Fruit fly (Drosophila melanogaster) whole organism, embryonic: Measurements from ENCODE around the gene CG17687.

Experiments
- Xrp1 ChIP-seq: fragments of 200-800 bp; sonication (Bioruptor generic); IDR thresholded peaks from 2 replicates; pipeline ENCODE4 v1.3.6; 2022; ENCODE audit warnings: missing biosample characterization, missing genetic modification characterization
- slbo ChIP-seq: fragments of 200-800 bp; sonication (Bioruptor generic); IDR thresholded peaks from 2 replicates; pipeline ENCODE4 v1.3.6; 2022; ENCODE audit warnings: missing biosample characterization, missing genetic modification characterization
- wdn ChIP-seq: fragments of 200-800 bp; sonication (Bioruptor generic); IDR thresholded peaks from 2 replicates; pipeline ENCODE4 v1.3.6; 2022; ENCODE audit warnings: missing biosample characterization, missing genetic modification characterization

- TF ChIP-seq Xrp1 (GFP tag; lab: Robert Waterston, UW) = no peak
- TF ChIP-seq wdn (GFP tag; lab: Robert Waterston, UW) = no peak
- no peak for TF ChIP-seq slbo
Observed at dm6 chr3L:13378202-13378601, 29.4 kb downstream of the CG17687 start, which contains the start of gene SNCF.
